Worm (Caenorhabditis elegans): Measurements from ENCODE around the gene K05F1.9.

Gene K05F1.9

DNA sequence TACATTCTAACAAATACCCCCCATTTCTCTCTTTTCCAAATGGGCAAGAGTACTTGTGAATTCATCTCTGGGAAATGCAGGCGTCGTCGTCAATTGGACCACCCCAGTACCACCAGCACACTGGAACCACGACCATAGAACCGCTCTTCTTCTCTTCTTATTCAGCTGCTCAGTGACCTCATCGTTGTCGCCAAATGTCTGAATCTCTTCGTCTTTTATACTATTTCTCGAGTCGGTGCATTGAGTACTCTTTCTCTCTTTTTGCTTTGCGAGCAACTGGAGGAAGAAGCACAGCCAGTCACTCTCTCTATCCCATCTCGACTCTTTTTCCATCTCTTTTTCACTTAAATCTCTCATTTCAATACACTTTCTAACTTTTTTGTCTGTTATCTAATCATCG lies 21.1 kb downstream of the K05F1.9 start:
- peak; percentile 18 for TF ChIP-seq hlh-1 (tag; optimal IDR thresholded peaks at IDR 0.05)
- TF ChIP-seq unc-120 (tag; optimal IDR thresholded peaks at IDR 0.05; ENCODE audit: poor library complexity, severe bottlenecking) = peak; percentile 42
- TF ChIP-seq tbx-8 (GFP tag; optimal IDR thresholded peaks at IDR 0.05) = no peak
- peak; percentile 44 for TF ChIP-seq ces-1 (GFP tag; optimal IDR thresholded peaks at IDR 0.05)
- no peak for TF ChIP-seq ceh-39 (tag; optimal IDR thresholded peaks at IDR 0.05)
- TF ChIP-seq mab-5 (tag; optimal IDR thresholded peaks at IDR 0.05) = no peak
- TF ChIP-seq M03D4.4 (tag; optimal IDR thresholded peaks at IDR 0.05) = no peak

- TF ChIP-seq snpc-4 (tag; optimal IDR thresholded peaks at IDR 0.05) = no peak
- no peak for TF ChIP-seq ztf-11 (tag; optimal IDR thresholded peaks at IDR 0.05)
- TF ChIP-seq nhr-28 (tag; optimal IDR thresholded peaks at IDR 0.05) = no peak
- TF ChIP-seq nhr-2 (tag; optimal IDR thresholded peaks at IDR 0.05) = peak; percentile 94
These were observed 23.6 kb downstream of the K05F1.9 start for ce11 chrII:5777372-5777771.

DNA sequence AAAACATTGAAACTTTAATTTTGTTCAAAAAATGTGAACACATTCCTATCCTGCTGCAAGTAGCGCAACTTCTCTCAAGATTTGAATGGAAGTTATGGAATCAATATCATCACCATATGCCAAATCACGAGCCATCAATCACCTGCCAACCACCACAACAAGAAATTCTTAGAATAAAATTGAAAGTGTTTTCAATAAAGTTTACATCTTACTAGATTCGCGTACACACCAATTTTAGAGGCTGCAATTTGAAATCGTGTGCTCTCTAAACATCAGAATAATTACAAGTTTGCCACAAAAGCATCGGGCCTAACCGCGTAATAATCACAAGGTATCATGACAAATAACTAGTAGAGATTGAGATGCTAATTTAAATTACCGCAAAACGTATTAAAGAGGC lies 26.1 kb downstream of the K05F1.9 start:
- no peak for TF ChIP-seq nhr-2 (tag; optimal IDR thresholded peaks at IDR 0.05)
- TF ChIP-seq pha-4 (tag; optimal IDR thresholded peaks at IDR 0.05) = no peak
- TF ChIP-seq elt-3 (tag; optimal IDR thresholded peaks at IDR 0.05) = no peak
- TF ChIP-seq drap-1 (GFP tag; optimal IDR thresholded peaks at IDR 0.05) = no peak
- TF ChIP-seq zip-8 (tag; optimal IDR thresholded peaks at IDR 0.05) = no peak
- TF ChIP-seq nhr-237 (tag; optimal IDR thresholded peaks at IDR 0.05) = no peak

ce11 chrII:5774120-5774519 lies 26.9 kb downstream of the K05F1.9 start, which contains the start of the genes dmd-5 and F10C1.1:
TSS of gene dmd-5 (minus strand) at chrII:5774220.
TSS of gene F10C1.1 (plus strand) at chrII:5774229.
- TF ChIP-seq zip-8 (tag; optimal IDR thresholded peaks at IDR 0.05) (no peak), nhr-2 (tag; optimal IDR thresholded peaks at IDR 0.05) (no peak)

DNA sequence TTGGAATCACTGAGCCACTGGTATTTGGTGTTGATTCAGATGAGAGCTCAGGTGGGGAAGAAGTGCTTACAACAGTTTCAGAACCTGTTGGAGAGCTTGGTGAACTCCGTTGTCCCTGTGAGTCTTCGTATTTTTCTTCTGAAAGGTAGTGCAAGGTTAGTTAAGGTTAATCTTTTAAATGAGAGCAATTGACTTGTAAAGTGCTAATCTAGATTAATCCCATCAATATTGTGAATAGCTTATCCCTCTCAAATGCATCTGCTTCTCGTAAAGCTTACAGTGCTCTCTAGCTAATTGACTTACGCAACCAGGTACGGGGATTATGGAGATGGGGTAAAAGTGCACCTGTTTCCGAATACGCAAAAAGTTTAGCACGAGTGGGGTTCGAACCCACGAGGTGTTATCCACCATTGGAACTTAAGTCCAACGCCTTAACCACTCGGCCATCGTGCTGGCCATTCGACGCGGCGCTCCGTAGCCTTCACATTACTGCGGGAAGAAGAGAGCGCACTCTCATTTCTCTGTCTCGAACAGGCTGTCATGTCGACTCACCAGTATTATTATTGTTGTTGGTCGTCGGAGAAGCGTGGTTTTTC lies 28.3 kb downstream of the K05F1.9 start:
- TF ChIP-seq nhr-2 (tag; optimal IDR thresholded peaks at IDR 0.05) = peak; percentile 70
- no peak for TF ChIP-seq elt-3 (tag; optimal IDR thresholded peaks at IDR 0.05)
- peak; percentile 78 for TF ChIP-seq M03D4.4 (tag; optimal IDR thresholded peaks at IDR 0.05)
- peak; percentile 9 for TF ChIP-seq ceh-43 (GFP tag; optimal IDR thresholded peaks at IDR 0.05)
- no peak for TF ChIP-seq unc-39 (tag; optimal IDR thresholded peaks at IDR 0.05)
- TF ChIP-seq nhr-12 (tag; optimal IDR thresholded peaks at IDR 0.05) = no peak
- peak; percentile 87 for TF ChIP-seq mls-2 (tag; optimal IDR thresholded peaks at IDR 0.05)
- peak; percentile 82 for TF ChIP-seq ham-2 (GFP tag; optimal IDR thresholded peaks at IDR 0.05)
- TF ChIP-seq ces-1 (GFP tag; optimal IDR thresholded peaks at IDR 0.05) = peak; percentile 36
- TF ChIP-seq elt-1 (tag; optimal IDR thresholded peaks at IDR 0.05; ENCODE audit: borderline replicate concordance, insufficient read depth) = no peak
- TF ChIP-seq cnd-1 (tag; optimal IDR thresholded peaks at IDR 0.05) = peak; percentile 43
- TF ChIP-seq nhr-28 (tag; optimal IDR thresholded peaks at IDR 0.05) = no peak
- peak; percentile 56 for TF ChIP-seq unc-120 (tag; optimal IDR thresholded peaks at IDR 0.05; ENCODE audit: poor library complexity, severe bottlenecking)
- TF ChIP-seq zip-8 (tag; optimal IDR thresholded peaks at IDR 0.05) = peak; percentile 10
- no peak for TF ChIP-seq blmp-1 (tag; optimal IDR thresholded peaks at IDR 0.05)
- no peak for TF ChIP-seq flh-1 (GFP tag; optimal IDR thresholded peaks at IDR 0.05)
- TF ChIP-seq nhr-76 (tag; optimal IDR thresholded peaks at IDR 0.05) = no peak
- TF ChIP-seq sem-2 (GFP tag; optimal IDR thresholded peaks at IDR 0.05) = peak; percentile 47
- TF ChIP-seq ztf-11 (tag; optimal IDR thresholded peaks at IDR 0.05) = no peak
- no peak for TF ChIP-seq unc-62 (GFP tag; optimal IDR thresholded peaks at IDR 0.05)
- no peak for TF ChIP-seq snpc-4 (tag; optimal IDR thresholded peaks at IDR 0.05)
- TF ChIP-seq ceh-83 (GFP tag; optimal IDR thresholded peaks at IDR 0.05) = peak; percentile 62
- TF ChIP-seq nhr-237 (tag; optimal IDR thresholded peaks at IDR 0.05) = no peak
- peak; percentile 7 for TF ChIP-seq hlh-1 (tag; optimal IDR thresholded peaks at IDR 0.05)
- TF ChIP-seq mab-5 (tag; optimal IDR thresholded peaks at IDR 0.05) = no peak
- TF ChIP-seq lsy-2 (tag; optimal IDR thresholded peaks at IDR 0.05) = no peak
- no peak for TF ChIP-seq pha-4 (tag; optimal IDR thresholded peaks at IDR 0.05)
- TF ChIP-seq tbx-8 (GFP tag; optimal IDR thresholded peaks at IDR 0.05) = no peak
- TF ChIP-seq lin-13 (tag; optimal IDR thresholded peaks at IDR 0.05) = no peak
- TF ChIP-seq lin-32 (GFP tag; optimal IDR thresholded peaks at IDR 0.05) = peak; percentile 57
- TF ChIP-seq drap-1 (GFP tag; optimal IDR thresholded peaks at IDR 0.05) = peak; percentile 82
- TF ChIP-seq sptf-1 (tag; optimal IDR thresholded peaks at IDR 0.05) = peak; percentile 85
- peak; percentile 34 for TF ChIP-seq bed-3 (GFP tag; optimal IDR thresholded peaks at IDR 0.05)
- no peak for TF ChIP-seq mep-1 (tag; optimal IDR thresholded peaks at IDR 0.05)
- no peak for TF ChIP-seq ceh-39 (tag; optimal IDR thresholded peaks at IDR 0.05)
